Fruit fly (Drosophila melanogaster): Measurements from ENCODE around the gene Rpn13R.
A peak's percentile ranks its signal among the peaks of the same experiment; 100 is the strongest.

The Rpn13R gene

DNA sequence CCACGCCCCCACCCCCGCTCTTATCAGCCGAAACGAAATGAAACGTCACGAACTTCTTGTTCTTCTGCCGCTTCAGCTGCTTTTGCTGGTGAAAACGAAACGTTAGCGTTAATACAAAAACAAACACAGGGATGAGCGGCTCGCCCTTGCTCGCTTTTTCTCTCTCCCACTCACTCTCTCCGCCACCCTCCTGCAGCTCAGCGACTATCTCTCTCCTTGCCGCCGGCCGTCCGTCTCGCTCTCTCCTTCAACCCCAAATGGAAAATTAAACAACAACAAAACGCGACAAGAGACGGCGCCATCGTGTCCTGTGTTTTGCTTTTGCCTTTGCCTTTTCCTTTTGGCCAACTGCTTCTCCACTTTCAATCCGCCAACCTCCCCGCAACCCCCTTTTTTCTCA is 37.3 kb upstream of the Rpn13R start:
- TF ChIP-seq CG31441 (GFP tag; IDR thresholded peaks at IDR 0.05) (no peak), trh (GFP tag; optimal IDR thresholded peaks at IDR 0.05) (no peak), CG4328 (GFP tag; optimal IDR thresholded peaks at IDR 0.05) (no peak), Trl (optimal IDR thresholded peaks at IDR 0.05) (peak; percentile 24 to 55), Trl (GFP tag; optimal IDR thresholded peaks at IDR 0.05) (no peak), CG10321 (GFP tag; IDR thresholded peaks at IDR 0.05) (peak; percentile 62), CG4360 (GFP tag; IDR thresholded peaks at IDR 0.05) (peak; percentile 76), zfh2 (GFP tag; optimal IDR thresholded peaks at IDR 0.05) (no peak), pros (GFP tag; optimal IDR thresholded peaks at IDR 0.05) (peak; percentile 39), Lpt (GFP tag; optimal IDR thresholded peaks at IDR 0.05) (no peak), Bgb (GFP tag; IDR thresholded peaks at IDR 0.05; ENCODE audit: partially characterized antibody) (peak; percentile 38; the same call in 1 of the 2 replicates), Adf1 (GFP tag; IDR thresholded peaks at IDR 0.05) (peak; percentile 52; the same call in 1 of the 2 replicates), CG1832 (GFP tag; optimal IDR thresholded peaks at IDR 0.05) (peak; percentile 84)

DNA sequence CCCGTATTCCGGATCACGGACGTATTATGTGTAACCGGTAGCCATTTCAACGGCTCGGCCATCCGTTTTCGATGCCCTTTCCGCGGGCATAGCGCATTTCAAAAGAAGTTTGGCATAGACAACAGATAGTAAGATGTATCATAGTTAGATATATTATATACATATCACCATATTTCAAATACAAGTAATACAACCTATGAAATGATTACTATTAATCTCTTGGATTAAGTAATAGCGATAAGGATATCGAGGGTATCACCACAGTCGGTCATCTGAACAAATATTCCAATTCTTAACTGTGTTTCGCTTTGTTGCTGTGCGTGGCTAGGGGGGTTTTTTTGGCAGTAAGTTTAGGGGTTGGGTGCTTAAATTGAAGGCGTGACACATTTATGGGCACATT is 36.1 kb upstream of the Rpn13R start:
- TF ChIP-seq CG10267 (tag; optimal IDR thresholded peaks at IDR 0.05) = peak; percentile 22
- peak; percentile 64 for TF ChIP-seq lab (GFP tag; optimal IDR thresholded peaks at IDR 0.05)
- peak; percentile 44 for TF ChIP-seq CG9437 (GFP tag; optimal IDR thresholded peaks at IDR 0.05)
- peak; percentile 17 for TF ChIP-seq CG6813 (GFP tag; optimal IDR thresholded peaks at IDR 0.05)
- peak; percentile 71 for TF ChIP-seq CG12769 (tag; optimal IDR thresholded peaks at IDR 0.05)
- no peak for TF ChIP-seq CG13287 (GFP tag; IDR thresholded peaks at IDR 0.05; ENCODE audit: partially characterized antibody)
- peak; percentile 49 for TF ChIP-seq CG7839 (tag; optimal IDR thresholded peaks at IDR 0.05)
- peak; percentile 28; the same call in 1 of the 2 replicates for TF ChIP-seq lmd (GFP tag; IDR thresholded peaks at IDR 0.05)
- TF ChIP-seq CG8388 (GFP tag; optimal IDR thresholded peaks at IDR 0.05) = peak; percentile 4
- peak; percentile 57 for TF ChIP-seq unpg (GFP tag; optimal IDR thresholded peaks at IDR 0.05)
- TF ChIP-seq CG18011 (GFP tag; optimal IDR thresholded peaks at IDR 0.05) = no peak
- peak; percentile 13 for TF ChIP-seq CG15514 (GFP tag; optimal IDR thresholded peaks at IDR 0.05)
- TF ChIP-seq Myb (GFP tag; optimal IDR thresholded peaks at IDR 0.05) = no peak
- TF ChIP-seq dmrt99B (tag; optimal IDR thresholded peaks at IDR 0.05) = peak; percentile 70
- TF ChIP-seq phol (tag; optimal IDR thresholded peaks at IDR 0.05) = peak; percentile 35
- no peak for TF ChIP-seq CG6854 (GFP tag; optimal IDR thresholded peaks at IDR 0.05)
- TF ChIP-seq Hr39 (optimal IDR thresholded peaks at IDR 0.05) = no peak
- peak; percentile 10 for TF ChIP-seq gsb-n (tag; optimal IDR thresholded peaks at IDR 0.05)
- no peak for TF ChIP-seq MESR4 (GFP tag; optimal IDR thresholded peaks at IDR 0.05)
- TF ChIP-seq CrebB (tag; optimal IDR thresholded peaks at IDR 0.05) = peak; percentile 3
- TF ChIP-seq CG17829 (tag; optimal IDR thresholded peaks at IDR 0.05) = peak; percentile 35
- TF ChIP-seq odd (GFP tag; optimal IDR thresholded peaks at IDR 0.05) = no peak
- no peak for TF ChIP-seq pan (optimal IDR thresholded peaks at IDR 0.05)
- peak in 1 of 2 experiments; percentile 56 for TF ChIP-seq pan (GFP tag; optimal IDR thresholded peaks at IDR 0.05 in 1 of 2, IDR thresholded peaks at IDR 0.05 in 1 of 2)
- peak; percentile 5 for TF ChIP-seq scrt (GFP tag; optimal IDR thresholded peaks at IDR 0.05)
- no peak for TF ChIP-seq chinmo (GFP tag; IDR thresholded peaks at IDR 0.05; ENCODE audit: partially characterized antibody)
- TF ChIP-seq dmrt11E (tag; optimal IDR thresholded peaks at IDR 0.05) = peak; percentile 25
- TF ChIP-seq CG3163 (GFP tag; optimal IDR thresholded peaks at IDR 0.05) = no peak
- TF ChIP-seq E2f2 (GFP tag; IDR thresholded peaks at IDR 0.05) = peak; percentile 21; the same call in 1 of the 2 replicates
- peak; percentile 6 for TF ChIP-seq bcd (GFP tag; optimal IDR thresholded peaks at IDR 0.05)
- TF ChIP-seq Ets65A (GFP tag) = peak; percentile 22
- no peak for TF ChIP-seq CG12236 (GFP tag; optimal IDR thresholded peaks at IDR 0.05)
- no peak for TF ChIP-seq br (optimal IDR thresholded peaks at IDR 0.05)
- no peak for TF ChIP-seq sd (tag; optimal IDR thresholded peaks at IDR 0.05)
- TF ChIP-seq CG2120 (GFP tag; optimal IDR thresholded peaks at IDR 0.05) = peak; percentile 42
- peak; percentile 4 for TF ChIP-seq az2 (GFP tag; optimal IDR thresholded peaks at IDR 0.05)
- no peak for TF ChIP-seq CG15601 (tag; optimal IDR thresholded peaks at IDR 0.05)
- TF ChIP-seq HmgZ (tag; optimal IDR thresholded peaks at IDR 0.05) = peak; percentile 29
